Worm (Caenorhabditis elegans) whole organism, late embryonic: ENCODE measurements around the gene sel-12.

Experiments
- C08G9.2 ChIP-seq: sonication (generic microtip); optimal IDR thresholded peaks from 2 replicates; lab custom pipeline; 2016; ENCODE audit warnings: mild to moderate bottlenecking, missing genetic modification characterization, moderate library complexity, missing compliant biosample characterization
- C38D4.7 ChIP-seq: fragments of 200-800 bp; sonication (Bioruptor generic); optimal IDR thresholded peaks from 2 replicates; lab custom pipeline; 2018; ENCODE audit warnings: mild to moderate bottlenecking, missing genetic modification characterization, moderate library complexity, missing compliant biosample characterization
- K02D7.2 ChIP-seq: sonication (generic microtip); optimal IDR thresholded peaks from 2 replicates; lab custom pipeline; 2017; ENCODE audit warnings: mild to moderate bottlenecking, missing genetic modification characterization, missing compliant biosample characterization
- K09A11.1 ChIP-seq: sonication (generic microtip); optimal IDR thresholded peaks from 2 replicates; lab custom pipeline; 2017; ENCODE audit warnings: antibody characterized with exemption, mild to moderate bottlenecking, missing genetic modification characterization, missing compliant biosample characterization; ENCODE audit not compliant: insufficient read depth
- ama-1 ChIP-seq: fragments of 150-350 bp; optimal IDR thresholded peaks from 2 replicates; lab custom pipeline; 2014
- ceh-14 ChIP-seq: sonication (generic microtip); optimal IDR thresholded peaks from 2 replicates; lab custom pipeline; 2016; ENCODE audit warnings: missing genotype, missing genetic modification characterization, missing compliant biosample characterization
- ceh-2 ChIP-seq: sonication (generic microtip); optimal IDR thresholded peaks from 2 replicates; lab custom pipeline; 2016; ENCODE audit warnings: missing genotype, missing genetic modification characterization, missing compliant biosample characterization
- ceh-34 ChIP-seq: sonication (generic microtip); optimal IDR thresholded peaks from 2 replicates; lab custom pipeline; 2016; ENCODE audit warnings: mild to moderate bottlenecking, missing genetic modification characterization, missing compliant biosample characterization
- ceh-48 ChIP-seq: sonication (generic microtip); optimal IDR thresholded peaks from 2 replicates; lab custom pipeline; 2016; ENCODE audit warnings: missing genetic modification characterization, inconsistent platforms, missing compliant biosample characterization
- che-1 ChIP-seq: sonication (generic microtip); optimal IDR thresholded peaks from 2 replicates; lab custom pipeline; 2016; ENCODE audit warnings: mild to moderate bottlenecking, missing genetic modification characterization, missing compliant biosample characterization
- dmd-4 ChIP-seq: sonication (generic microtip); optimal IDR thresholded peaks from 2 replicates; lab custom pipeline; 2016; ENCODE audit warnings: borderline replicate concordance, missing genetic modification characterization, missing compliant biosample characterization
- dve-1 ChIP-seq: sonication (generic microtip); optimal IDR thresholded peaks from 2 replicates; lab custom pipeline; 2017; ENCODE audit warnings: antibody characterized with exemption, mild to moderate bottlenecking, missing genetic modification characterization, missing compliant biosample characterization
- elt-2 ChIP-seq: sonication (generic microtip); optimal IDR thresholded peaks from 2 replicates; lab custom pipeline; 2016; ENCODE audit warnings: missing genetic modification reagents, missing genetic modification characterization, missing compliant biosample characterization
- elt-4 ChIP-seq: sonication (generic microtip); optimal IDR thresholded peaks from 2 replicates; lab custom pipeline; 2016; ENCODE audit warnings: missing genetic modification characterization, missing compliant biosample characterization
- ets-4 ChIP-seq: sonication (generic microtip); optimal IDR thresholded peaks from 2 replicates; lab custom pipeline; 2016; ENCODE audit warnings: missing genetic modification characterization, missing compliant biosample characterization
- eyg-1 ChIP-seq: sonication (generic microtip); optimal IDR thresholded peaks from 2 replicates; lab custom pipeline; 2016; ENCODE audit warnings: missing genotype, missing genetic modification characterization, missing compliant biosample characterization
- fax-1 ChIP-seq: sonication (generic microtip); optimal IDR thresholded peaks from 2 replicates; lab custom pipeline; 2016; ENCODE audit warnings: missing genotype, missing genetic modification characterization, missing compliant biosample characterization
- fkh-10 ChIP-seq: fragments of 150-350 bp; optimal IDR thresholded peaks from 2 replicates; lab custom pipeline; 2014; ENCODE audit warnings: missing biosample characterization, missing genetic modification reagents, missing genetic modification characterization
- gmeb-2 ChIP-seq: sonication (generic microtip); optimal IDR thresholded peaks from 2 replicates; lab custom pipeline; 2016; ENCODE audit warnings: missing genetic modification characterization, inconsistent platforms, missing compliant biosample characterization
- hlh-15 ChIP-seq: sonication (generic microtip); optimal IDR thresholded peaks from 2 replicates; lab custom pipeline; 2016; ENCODE audit warnings: missing genetic modification characterization, missing compliant biosample characterization
- hlh-30 ChIP-seq: sonication (generic microtip); optimal IDR thresholded peaks from 2 replicates; lab custom pipeline; 2017; ENCODE audit warnings: antibody characterized with exemption, missing genetic modification characterization, missing compliant biosample characterization; ENCODE audit not compliant: insufficient read depth
- hlh-6 ChIP-seq: sonication (generic microtip); optimal IDR thresholded peaks from 2 replicates; lab custom pipeline; 2016; ENCODE audit warnings: missing genotype, missing genetic modification characterization, missing compliant biosample characterization
- hlh-8 ChIP-seq: sonication (generic microtip); optimal IDR thresholded peaks from 2 replicates; lab custom pipeline; 2016; ENCODE audit warnings: missing genotype, missing genetic modification characterization, missing compliant biosample characterization
- lim-6 ChIP-seq: sonication (generic microtip); optimal IDR thresholded peaks from 2 replicates; lab custom pipeline; 2016; ENCODE audit warnings: missing genetic modification characterization, missing compliant biosample characterization
- lin-11 ChIP-seq: fragments of 200-800 bp; sonication (Bioruptor generic); optimal IDR thresholded peaks from 2 replicates; lab custom pipeline; 2018; ENCODE audit warnings: mild to moderate bottlenecking, missing genetic modification characterization, missing compliant biosample characterization
- madf-2 ChIP-seq: sonication (generic microtip); optimal IDR thresholded peaks from 2 replicates; lab custom pipeline; 2017; ENCODE audit warnings: missing genetic modification characterization, missing compliant biosample characterization
- mec-3 ChIP-seq: sonication (generic microtip); optimal IDR thresholded peaks from 2 replicates; lab custom pipeline; 2016; ENCODE audit warnings: borderline replicate concordance, missing genetic modification characterization, missing compliant biosample characterization
- nhr-232 ChIP-seq: sonication (generic microtip); optimal IDR thresholded peaks from 2 replicates; lab custom pipeline; 2016; ENCODE audit warnings: missing genetic modification characterization, missing compliant biosample characterization
- npax-4 ChIP-seq: sonication (generic microtip); optimal IDR thresholded peaks from 2 replicates; lab custom pipeline; 2016; ENCODE audit warnings: missing genetic modification characterization, missing compliant biosample characterization
- pag-3 ChIP-seq: sonication (generic microtip); optimal IDR thresholded peaks from 2 replicates; lab custom pipeline; 2016; ENCODE audit warnings: missing compliant biosample characterization, missing genetic modification characterization, borderline replicate concordance
- pha-2 ChIP-seq: sonication (generic microtip); optimal IDR thresholded peaks from 2 replicates; lab custom pipeline; 2017; ENCODE audit warnings: mild to moderate bottlenecking, missing genetic modification characterization, missing compliant biosample characterization
- pqm-1 ChIP-seq: sonication (generic microtip); optimal IDR thresholded peaks from 2 replicates; lab custom pipeline; 2016; ENCODE audit warnings: missing genetic modification characterization, missing compliant biosample characterization
- rnt-1 ChIP-seq: sonication (generic microtip); optimal IDR thresholded peaks from 2 replicates; lab custom pipeline; 2016; ENCODE audit warnings: missing genetic modification characterization, missing compliant biosample characterization
- sdc-2 ChIP-seq: sonication (generic microtip); optimal IDR thresholded peaks from 2 replicates; lab custom pipeline; 2016; ENCODE audit warnings: missing genotype, missing genetic modification characterization, missing compliant biosample characterization
- sox-2 ChIP-seq: fragments of 200-800 bp; sonication (Bioruptor generic); IDR thresholded peaks from 2 replicates; pipeline ENCODE4 v1.3.6; 2022; ENCODE audit warnings: missing genetic modification reagents, missing genetic modification characterization, missing compliant biosample characterization
- sox-4 ChIP-seq: sonication (generic microtip); optimal IDR thresholded peaks from 2 replicates; lab custom pipeline; 2017; ENCODE audit warnings: mild to moderate bottlenecking, missing genetic modification characterization, inconsistent platforms, missing compliant biosample characterization
- syd-9 ChIP-seq: sonication (generic microtip); optimal IDR thresholded peaks from 2 replicates; lab custom pipeline; 2016; ENCODE audit warnings: mild to moderate bottlenecking, missing genetic modification characterization, moderate library complexity, missing compliant biosample characterization
- tbx-2 ChIP-seq: sonication (generic microtip); optimal IDR thresholded peaks from 2 replicates; lab custom pipeline; 2016; ENCODE audit warnings: missing genetic modification characterization, missing compliant biosample characterization
- tbx-7 ChIP-seq: sonication (generic microtip); optimal IDR thresholded peaks from 2 replicates; lab custom pipeline; 2016; ENCODE audit warnings: missing genotype, missing genetic modification characterization, missing compliant biosample characterization
- ttx-3 ChIP-seq: sonication (generic microtip); optimal IDR thresholded peaks from 2 replicates; lab custom pipeline; 2016; ENCODE audit warnings: missing genetic modification reagents, missing genetic modification characterization, missing compliant biosample characterization
- unc-3 ChIP-seq, 2 experiments: fragments of 200-800 bp in 1 of 2; sonication (Bioruptor generic) in 1 of 2; sonication (generic microtip) in 1 of 2; conservative IDR thresholded peaks in 1 of 2; optimal IDR thresholded peaks in 1 of 2; 2 replicates each; pipeline versions ENCODE4 v1.3.6 to Lab custom; 2016 to 2022; ENCODE audit warnings: missing compliant biosample characterization in 2 of 2, missing genetic modification characterization in 2 of 2, missing genetic modification reagents in 1 of 2
- unc-42 ChIP-seq: sonication (generic microtip); optimal IDR thresholded peaks from 2 replicates; lab custom pipeline; 2016; ENCODE audit warnings: missing genotype, missing genetic modification characterization, missing compliant biosample characterization
- unc-86 ChIP-seq: sonication (generic microtip); optimal IDR thresholded peaks from 2 replicates; lab custom pipeline; 2016; ENCODE audit warnings: missing genetic modification characterization, missing compliant biosample characterization

Gene sel-12

ce11 chrX:938269-938883 lies 22.7 kb downstream of the sel-12 start, which contains the start of gene F53H8.3:
Gene F53H8.3 (plus strand): TSS chrX:938543.
- TF ChIP-seq elt-2 (tag; lab: Kevin White, UChicago) = peak; percentile 94
- no peak for TF ChIP-seq K02D7.2 (tag; lab: Kevin White, UChicago)
- TF ChIP-seq hlh-8 = no peak
- TF ChIP-seq ceh-34 (tag; lab: Kevin White, UChicago) = no peak
- TF ChIP-seq, all 69 proteins: peak for 1

- TF ChIP-seq syd-9 (tag; lab: Kevin White, UChicago) (no peak), elt-2 (tag; lab: Kevin White, UChicago) (no peak), hlh-6 (no peak), ceh-2 (no peak), eyg-1 (tag; lab: Kevin White, UChicago) (no peak), elt-4 (tag; lab: Kevin White, UChicago) (no peak), unc-42 (no peak), rnt-1 (tag; lab: Kevin White, UChicago) (no peak), che-1 (tag; lab: Kevin White, UChicago) (no peak)
These were observed 30.0 kb downstream of the sel-12 start for ce11 chrX:945669-946068.

ce11 chrX:947885-948284 lies 32.2 kb downstream of the sel-12 start:
- TF ChIP-seq K09A11.1 (tag; lab: Kevin White, UChicago) = no peak
- TF ChIP-seq ceh-2 = no peak
- TF ChIP-seq ceh-14 (tag; lab: Kevin White, UChicago) = no peak

ce11 chrX:948783-949182 lies 33.1 kb downstream of the sel-12 start, which contains the start of gene sms-2:
Gene sms-2 (minus strand): TSS chrX:948883.
- no peak for TF ChIP-seq tbx-7
- no peak for TF ChIP-seq hlh-15 (tag; lab: Kevin White, UChicago)
- no peak for TF ChIP-seq ttx-3 (tag; lab: Kevin White, UChicago)
- TF ChIP-seq unc-86 (tag; lab: Kevin White, UChicago) = no peak
- no peak for TF ChIP-seq sox-2 (GFP tag; lab: Robert Waterston, UW)
- no peak for TF ChIP-seq C38D4.7 (GFP tag; lab: Kevin White, UChicago)
- TF ChIP-seq ceh-48 (tag; lab: Kevin White, UChicago) = no peak
- TF ChIP-seq madf-2 = no peak
- TF ChIP-seq nhr-232 (tag; lab: Kevin White, UChicago) = no peak
- no peak for TF ChIP-seq ama-1
- no peak for TF ChIP-seq C08G9.2 (tag; lab: Kevin White, UChicago)

ce11 chrX:949466-949865 lies 33.8 kb downstream of the sel-12 start:
- TF ChIP-seq ets-4 (tag; lab: Kevin White, UChicago) (peak; percentile 42), unc-3 (GFP tag; conservative IDR thresholded peaks at IDR 0.05; lab: Robert Waterston, UW) (no peak), unc-3 (tag; optimal IDR thresholded peaks at IDR 0.05; lab: Kevin White, UChicago) (peak; percentile 72), pha-2 (peak; percentile 29), pqm-1 (no peak), sdc-2 (peak; percentile 90), tbx-2 (tag; lab: Kevin White, UChicago) (peak; percentile 95), sox-4 (peak; percentile 43), fkh-10 (GFP tag; lab: Kevin White, UChicago) (peak; percentile 90), pag-3 (tag; lab: Kevin White, UChicago) (peak; percentile 81), ceh-2 (peak; percentile 83), dmd-4 (tag; lab: Kevin White, UChicago) (no peak), tbx-7 (peak; percentile 0), lim-6 (tag; lab: Kevin White, UChicago) (peak; percentile 53), C08G9.2 (tag; lab: Kevin White, UChicago) (peak; percentile 66), mec-3 (tag; lab: Kevin White, UChicago) (no peak), sox-2 (GFP tag; lab: Robert Waterston, UW) (peak; percentile 56), C38D4.7 (GFP tag; lab: Kevin White, UChicago) (no peak), hlh-30 (tag; lab: Kevin White, UChicago) (peak; percentile 79), ceh-48 (tag; lab: Kevin White, UChicago) (peak; percentile 27), rnt-1 (tag; lab: Kevin White, UChicago) (peak; percentile 96), lin-11 (tag; lab: Kevin White, UChicago) (peak; percentile 15), npax-4 (tag; lab: Kevin White, UChicago) (no peak), gmeb-2 (tag; lab: Kevin White, UChicago) (peak; percentile 1), ceh-34 (tag; lab: Kevin White, UChicago) (peak; percentile 95), nhr-232 (tag; lab: Kevin White, UChicago) (peak; percentile 34), dve-1 (peak; percentile 94), fax-1 (tag; lab: Kevin White, UChicago) (peak; percentile 56)
